Fruit fly (Drosophila melanogaster): ENCODE measurements around the gene Spindly.

Spindly gene

DNA sequence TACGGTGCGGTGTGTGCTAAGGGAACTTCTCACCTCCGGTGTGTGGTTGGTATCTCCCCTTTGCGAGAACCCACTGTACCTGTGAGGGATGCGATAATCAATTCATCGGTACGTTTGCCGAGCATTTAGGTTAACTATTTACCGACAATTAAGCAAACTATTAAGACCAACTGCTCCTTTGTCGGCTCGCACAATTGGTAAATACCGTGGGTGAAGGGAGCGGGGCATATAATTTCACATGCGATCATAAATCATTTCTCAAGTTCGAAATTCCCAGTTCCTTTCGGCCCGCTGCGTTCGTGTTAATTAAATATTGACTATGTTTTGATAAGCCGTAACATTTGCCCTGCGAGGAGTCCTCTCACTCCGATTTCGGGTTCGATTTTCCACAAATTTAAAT, 18.8 kb upstream of the Spindly start (continued):
- TF ChIP-seq CG9727 (GFP tag; optimal IDR thresholded peaks at IDR 0.05) (peak; percentile 57), CG2202 (tag; optimal IDR thresholded peaks at IDR 0.05) (peak; percentile 16), vvl (GFP tag; IDR thresholded peaks at IDR 0.05) (no peak), Hr78 (GFP tag; optimal IDR thresholded peaks at IDR 0.05) (no peak), CG10366 (GFP tag; IDR thresholded peaks at IDR 0.05) (no peak), h (optimal IDR thresholded peaks at IDR 0.05) (no peak), zfh1 (GFP tag; IDR thresholded peaks at IDR 0.05) (no peak), CG12391 (tag; optimal IDR thresholded peaks at IDR 0.05) (no peak), Awh (GFP tag; IDR thresholded peaks at IDR 0.05) (no peak), CG2712 (tag; optimal IDR thresholded peaks at IDR 0.05) (no peak), pnt (GFP tag; optimal IDR thresholded peaks at IDR 0.05) (no peak), CG4617 (GFP tag; optimal IDR thresholded peaks at IDR 0.05; ENCODE audit: borderline replicate concordance) (no peak), disco-r (GFP tag; optimal IDR thresholded peaks at IDR 0.05) (no peak), CG3847 (GFP tag; IDR thresholded peaks at IDR 0.05) (no peak), ara (GFP tag; IDR thresholded peaks at IDR 0.05) (peak; percentile 48), ranshi (GFP tag; IDR thresholded peaks at IDR 0.05) (no peak), MESR4 (GFP tag; optimal IDR thresholded peaks at IDR 0.05) (no peak), sd (tag; optimal IDR thresholded peaks at IDR 0.05) (no peak), CG12236 (GFP tag; optimal IDR thresholded peaks at IDR 0.05) (no peak), CG13123 (GFP tag; optimal IDR thresholded peaks at IDR 0.05) (no peak), CG15479 (GFP tag; optimal IDR thresholded peaks at IDR 0.05) (peak; percentile 26), Max (GFP tag; optimal IDR thresholded peaks at IDR 0.05) (no peak), so (GFP tag; IDR thresholded peaks at IDR 0.05) (no peak), CG5180 (GFP tag; optimal IDR thresholded peaks at IDR 0.05) (no peak), otp (GFP tag; IDR thresholded peaks at IDR 0.05) (peak; percentile 54; the same call in 1 of the 3 replicates), CG11085 (GFP tag; IDR thresholded peaks at IDR 0.05) (no peak), CG11247 (GFP tag; IDR thresholded peaks at IDR 0.05) (no peak), CG12104 (GFP tag; optimal IDR thresholded peaks at IDR 0.05) (no peak), jumu (GFP tag; optimal IDR thresholded peaks at IDR 0.05) (no peak), Rx (GFP tag; IDR thresholded peaks at IDR 0.05) (no peak), sna (GFP tag; IDR thresholded peaks at IDR 0.05; ENCODE audit: partially characterized antibody) (no peak), CG32772 (GFP tag; IDR thresholded peaks at IDR 0.05) (no peak), kay (GFP tag; optimal IDR thresholded peaks at IDR 0.05) (no peak), peb (GFP tag; IDR thresholded peaks at IDR 0.05) (no peak), CG7357 (GFP tag; IDR thresholded peaks at IDR 0.05) (no peak), hbn (GFP tag; IDR thresholded peaks at IDR 0.05; ENCODE audit: partially characterized antibody) (no peak), CG7745 (tag; optimal IDR thresholded peaks at IDR 0.05) (peak; percentile 45), CG33557 (GFP tag; optimal IDR thresholded peaks at IDR 0.05) (peak; percentile 49), nerfin-2 (GFP tag; IDR thresholded peaks at IDR 0.05; ENCODE audit: partially characterized antibody) (no peak), stc (GFP tag; IDR thresholded peaks at IDR 0.05) (no peak), lab (GFP tag; optimal IDR thresholded peaks at IDR 0.05) (no peak), CG8290 (GFP tag; optimal IDR thresholded peaks at IDR 0.05) (no peak), CG8290 (tag; optimal IDR thresholded peaks at IDR 0.05) (peak in 1 of 2 experiments; percentile 0), Pdp1 (GFP tag; optimal IDR thresholded peaks at IDR 0.05) (peak in 1 of 2 experiments; percentile 1), CG9817 (tag; optimal IDR thresholded peaks at IDR 0.05) (no peak), CG15696 (tag; optimal IDR thresholded peaks at IDR 0.05) (peak; percentile 87), CG4282 (GFP tag; optimal IDR thresholded peaks at IDR 0.05) (no peak), croc (GFP tag; conservative IDR thresholded peaks at IDR 0.05) (no peak), NFAT (GFP tag; IDR thresholded peaks at IDR 0.05) (no peak), CG6654 (GFP tag; optimal IDR thresholded peaks at IDR 0.05) (no peak), CG14710 (tag; optimal IDR thresholded peaks at IDR 0.05) (peak; percentile 20), D (optimal IDR thresholded peaks at IDR 0.05) (no peak), D (GFP tag; optimal IDR thresholded peaks at IDR 0.05) (no peak)

All from whole organism, embryonic.